Worm (Caenorhabditis elegans): ENCODE data around the gene acr-16.
A peak's percentile ranks its signal among the peaks of the same experiment; 100 is the strongest.

acr-16 gene

DNA sequence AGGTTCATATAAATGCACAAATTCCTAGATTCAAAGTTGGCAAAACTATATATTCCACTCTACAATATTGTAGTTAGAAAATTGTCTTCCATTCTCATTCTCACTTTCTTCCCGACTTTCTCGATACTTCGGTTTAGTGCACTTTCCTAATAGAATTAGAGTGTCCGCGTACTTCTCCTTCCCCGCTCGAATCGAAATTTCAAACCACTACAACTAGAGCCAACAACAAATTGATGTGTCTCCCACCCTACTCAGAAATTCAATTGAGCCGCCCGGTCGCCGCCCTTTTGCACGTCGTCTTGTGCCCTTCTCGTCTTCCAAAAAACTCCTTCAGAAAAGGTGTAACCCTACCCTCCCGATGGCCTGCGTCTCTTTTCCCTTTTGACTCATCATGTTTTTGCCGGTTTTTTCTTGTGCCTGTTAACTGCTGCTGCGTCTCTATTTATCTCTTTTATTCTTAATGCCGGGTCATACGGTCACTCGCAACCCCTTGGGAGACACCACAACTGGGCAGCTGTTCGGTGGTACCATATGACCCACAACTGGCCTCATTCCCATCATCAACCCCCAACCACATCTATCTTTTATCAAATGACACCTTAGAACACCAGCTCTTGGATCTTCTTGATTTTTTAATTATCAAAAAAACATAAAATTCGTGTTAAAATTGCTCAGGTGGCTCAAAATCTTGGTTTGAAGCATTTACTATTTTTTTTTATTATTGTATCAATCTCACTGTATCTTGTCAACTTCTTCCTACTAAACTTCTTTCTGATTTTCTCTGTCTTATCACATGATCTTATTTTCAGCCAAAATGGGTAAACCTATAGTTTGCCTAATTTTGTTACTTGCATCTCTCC, 33.3 kb downstream of the acr-16 start, which contains the start of gene tag-196:
TSS of gene tag-196 (plus strand) at position 810 of the 860 bp plus-strand sequence.
- TF ChIP-seq nhr-237 (tag; optimal IDR thresholded peaks at IDR 0.05) = no peak
- TF ChIP-seq snpc-4 (tag; optimal IDR thresholded peaks at IDR 0.05) = no peak
- no peak for TF ChIP-seq skn-1 (tag; optimal IDR thresholded peaks at IDR 0.05)
- TF ChIP-seq mab-9 (GFP tag; IDR thresholded peaks at IDR 0.05) = no peak
- TF ChIP-seq pag-3 (tag; optimal IDR thresholded peaks at IDR 0.05; ENCODE audit: borderline replicate concordance, insufficient read depth) = peak; percentile 44
- no peak for TF ChIP-seq efl-3 (GFP tag; optimal IDR thresholded peaks at IDR 0.05)
- TF ChIP-seq lin-35 (GFP tag; optimal IDR thresholded peaks at IDR 0.05) = peak in 1 of 2 experiments; percentile 28
- no peak for TF ChIP-seq efl-1 (optimal IDR thresholded peaks at IDR 0.05)
- peak; percentile 6 to 82 for TF ChIP-seq efl-1 (GFP tag; optimal IDR thresholded peaks at IDR 0.05 in 1 of 2)
- no peak for TF ChIP-seq fkh-10 (GFP tag; optimal IDR thresholded peaks at IDR 0.05)
- TF ChIP-seq mdl-1 (tag; optimal IDR thresholded peaks at IDR 0.05) = peak in 1 of 2 experiments; percentile 18
- no peak for TF ChIP-seq nhr-84 (tag; optimal IDR thresholded peaks at IDR 0.05)
- peak; percentile 74 for TF ChIP-seq unc-130 (tag; optimal IDR thresholded peaks at IDR 0.05)
- no peak for TF ChIP-seq nhr-47 (tag; optimal IDR thresholded peaks at IDR 0.05)
- no peak for TF ChIP-seq zip-4 (GFP tag; optimal IDR thresholded peaks at IDR 0.05)
- TF ChIP-seq C34B4.2 (tag; optimal IDR thresholded peaks at IDR 0.05) = no peak
- TF ChIP-seq fos-1 (tag; optimal IDR thresholded peaks at IDR 0.05) = no peak
- TF ChIP-seq ces-1 (GFP tag; optimal IDR thresholded peaks at IDR 0.05) = no peak
- no peak for TF ChIP-seq fkh-8 (tag; optimal IDR thresholded peaks at IDR 0.05)
- TF ChIP-seq fkh-4 (tag; optimal IDR thresholded peaks at IDR 0.05; ENCODE audit: borderline replicate concordance) = no peak
- TF ChIP-seq isw-1 (GFP tag; IDR thresholded peaks at IDR 0.05) = no peak
- no peak for TF ChIP-seq mep-1 (tag; optimal IDR thresholded peaks at IDR 0.05)
- no peak for TF ChIP-seq pax-3 (tag; optimal IDR thresholded peaks at IDR 0.05)
- no peak for TF ChIP-seq sptf-1 (tag; optimal IDR thresholded peaks at IDR 0.05)
- TF ChIP-seq C04F5.9 (tag; optimal IDR thresholded peaks at IDR 0.05) = no peak
- no peak for TF ChIP-seq vab-15 (tag; optimal IDR thresholded peaks at IDR 0.05)
- TF ChIP-seq jun-1 (tag; optimal IDR thresholded peaks at IDR 0.05) = no peak
- TF ChIP-seq nhr-71 (tag; optimal IDR thresholded peaks at IDR 0.05) = peak; percentile 68
- TF ChIP-seq alr-1 (tag; optimal IDR thresholded peaks at IDR 0.05; ENCODE audit: borderline replicate concordance) = no peak
- no peak for TF ChIP-seq nhr-28 (tag; optimal IDR thresholded peaks at IDR 0.05)
- no peak for TF ChIP-seq nhr-77 (tag; optimal IDR thresholded peaks at IDR 0.05)
- TF ChIP-seq lir-3 (tag; optimal IDR thresholded peaks at IDR 0.05; ENCODE audit: poor library complexity) = no peak
- no peak for TF ChIP-seq ets-5 (GFP tag; IDR thresholded peaks at IDR 0.05)
- no peak for TF ChIP-seq aha-1 (tag; optimal IDR thresholded peaks at IDR 0.05)
- TF ChIP-seq unc-98 (GFP tag; IDR thresholded peaks at IDR 0.05) = no peak
- no peak for TF ChIP-seq dpl-1 (GFP tag; optimal IDR thresholded peaks at IDR 0.05)
- no peak for TF ChIP-seq ceh-90 (tag; optimal IDR thresholded peaks at IDR 0.05)
- no peak for TF ChIP-seq F16B12.6 (tag; optimal IDR thresholded peaks at IDR 0.05)
- TF ChIP-seq sup-37 (GFP tag; optimal IDR thresholded peaks at IDR 0.05) = no peak
- TF ChIP-seq lsy-2 (tag; optimal IDR thresholded peaks at IDR 0.05) = peak; percentile 38 to 41
- no peak for TF ChIP-seq mef-2 (tag; optimal IDR thresholded peaks at IDR 0.05)
- no peak for TF ChIP-seq dsc-1 (tag; optimal IDR thresholded peaks at IDR 0.05)
- TF ChIP-seq sox-4 (tag; optimal IDR thresholded peaks at IDR 0.05) = no peak
- TF ChIP-seq tlp-1 (tag; optimal IDR thresholded peaks at IDR 0.05) = no peak
- TF ChIP-seq ztf-4 (tag; optimal IDR thresholded peaks at IDR 0.05) = no peak
- TF ChIP-seq nhr-11 (tag; optimal IDR thresholded peaks at IDR 0.05) = no peak
- TF ChIP-seq xbp-1 (tag; optimal IDR thresholded peaks at IDR 0.05) = no peak
- no peak for TF ChIP-seq nhr-85 (tag)
- no peak for TF ChIP-seq swsn-7 (tag; optimal IDR thresholded peaks at IDR 0.05)
- no peak for TF ChIP-seq elt-3 (tag; optimal IDR thresholded peaks at IDR 0.05)
- TF ChIP-seq unc-86 (tag; optimal IDR thresholded peaks at IDR 0.05) = no peak
- TF ChIP-seq tbx-2 (tag; optimal IDR thresholded peaks at IDR 0.05) = no peak
- no peak for TF ChIP-seq grh-1 (GFP tag; IDR thresholded peaks at IDR 0.05)
